Fruit fly (Drosophila melanogaster) ovary, adult (tissue): ENCODE data around the gene dsx.

Source experiments
- CG17801 ChIP-seq: fragments of 200-800 bp; optimal IDR thresholded peaks from 2 replicates; lab custom pipeline; 2019; ENCODE audit warnings: missing biosample characterization, mild to moderate bottlenecking, missing genetic modification characterization, moderate library complexity; ENCODE audit not compliant: partially characterized antibody

Gene dsx

dm6 chr3R:7963495-7964132, 3.6 kb downstream of the dsx start:
- TF ChIP-seq CG17801 = no peak

- no peak for TF ChIP-seq CG17801
Measured at dm6 chr3R:7962778-7963494, 4.3 kb downstream of the dsx start.

dm6 chr3R:7961348-7961747, 5.9 kb downstream of the dsx start:
- TF ChIP-seq CG17801 = no peak

DNA sequence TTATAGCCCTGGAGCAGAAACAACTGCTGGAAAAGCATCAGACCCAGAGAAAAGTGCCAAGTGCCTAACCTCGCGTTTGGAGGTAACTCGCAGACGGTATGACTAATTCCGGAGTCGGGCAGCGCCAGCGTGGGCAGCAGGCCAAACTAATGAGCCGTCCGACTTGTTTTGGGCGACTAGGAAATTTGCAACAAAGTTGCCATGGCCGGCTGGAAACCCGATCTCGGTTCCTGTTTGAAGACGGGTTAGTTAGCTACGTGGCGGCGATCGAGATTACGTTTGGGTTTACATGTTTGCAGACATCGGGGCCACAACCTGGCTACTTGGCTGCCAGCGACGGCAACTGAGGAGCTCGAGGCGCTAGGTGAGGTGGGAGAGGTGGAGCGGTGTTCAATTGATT, 10.2 kb downstream of the dsx start:
- TF ChIP-seq CG17801 = no peak

DNA sequence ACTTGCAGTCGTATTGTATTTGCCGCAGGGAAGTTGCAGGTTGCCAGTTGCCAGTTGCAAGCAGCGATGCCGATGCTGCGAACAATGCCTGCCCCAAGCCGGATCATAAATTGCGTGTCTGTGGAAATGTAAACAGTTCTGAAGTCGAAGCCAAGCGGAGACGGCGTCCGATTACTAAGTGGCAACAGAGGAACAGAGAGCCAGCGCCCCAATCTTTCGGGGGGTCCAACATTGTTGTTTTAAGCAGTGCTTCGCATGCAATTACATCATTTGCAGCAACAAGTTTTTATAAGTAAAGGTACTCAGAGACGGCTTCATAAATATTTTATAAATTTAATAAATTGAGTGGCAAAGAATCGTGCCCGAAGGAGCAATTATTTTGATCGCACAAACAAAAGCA, 12.7 kb downstream of the dsx start:
- no peak for TF ChIP-seq CG17801

DNA sequence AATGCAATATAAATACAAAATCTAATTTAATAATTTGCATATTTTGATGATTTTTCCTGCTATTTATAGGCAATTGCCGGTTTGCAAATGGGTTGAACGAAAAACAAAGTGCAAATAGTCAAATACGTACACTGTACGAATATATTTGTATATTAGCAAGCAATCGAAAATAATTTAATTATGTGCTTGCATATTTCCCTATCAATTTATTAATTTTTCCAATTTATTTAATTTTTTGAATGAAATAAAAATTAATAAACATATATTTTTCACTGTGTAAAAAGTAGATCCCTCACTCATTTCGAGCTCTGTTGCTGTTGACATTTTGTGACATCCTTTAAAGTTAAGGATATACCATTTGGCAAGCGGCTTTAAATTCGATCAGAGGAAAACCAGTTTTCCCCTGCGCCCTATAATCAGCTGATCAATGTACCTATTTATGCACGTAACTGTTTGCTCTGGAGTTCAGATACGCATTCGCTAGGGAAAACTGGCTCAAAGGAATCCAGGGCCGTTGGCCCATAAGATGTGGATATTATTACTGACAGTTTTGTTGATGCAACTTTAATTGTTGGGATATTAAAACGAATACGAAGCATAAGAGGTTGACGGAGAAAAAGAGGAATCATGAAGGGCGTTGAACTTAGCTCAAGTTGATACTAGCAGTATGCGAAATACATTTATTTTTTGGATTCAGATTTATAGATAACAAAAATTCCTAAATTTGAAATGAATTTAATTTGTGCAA, 14.0 kb downstream of the dsx start:
- TF ChIP-seq CG17801 = no peak

- no peak for TF ChIP-seq CG17801
Measured at dm6 chr3R:7950147-7950546, 17.1 kb downstream of the dsx start.

DNA sequence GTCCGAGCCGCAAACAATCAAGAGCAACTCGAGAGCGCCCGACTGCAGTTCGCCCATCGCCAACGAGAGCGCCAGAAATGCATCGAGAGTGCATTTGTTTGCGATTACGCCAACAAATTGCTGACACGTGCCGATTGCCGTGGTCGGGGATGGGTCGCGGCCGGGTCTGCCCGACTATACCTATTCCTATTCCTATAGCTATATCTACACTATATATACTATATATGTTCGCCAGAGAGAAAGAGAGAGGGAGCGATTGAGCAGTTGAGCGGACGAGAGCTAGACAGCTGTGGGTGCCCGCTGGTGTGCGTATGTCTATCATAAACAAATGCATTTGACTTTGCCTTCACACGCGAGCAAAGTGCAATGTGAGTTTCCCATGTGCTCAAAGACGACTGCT, 19.9 kb downstream of the dsx start:
- peak; percentile 47 for TF ChIP-seq CG17801

DNA sequence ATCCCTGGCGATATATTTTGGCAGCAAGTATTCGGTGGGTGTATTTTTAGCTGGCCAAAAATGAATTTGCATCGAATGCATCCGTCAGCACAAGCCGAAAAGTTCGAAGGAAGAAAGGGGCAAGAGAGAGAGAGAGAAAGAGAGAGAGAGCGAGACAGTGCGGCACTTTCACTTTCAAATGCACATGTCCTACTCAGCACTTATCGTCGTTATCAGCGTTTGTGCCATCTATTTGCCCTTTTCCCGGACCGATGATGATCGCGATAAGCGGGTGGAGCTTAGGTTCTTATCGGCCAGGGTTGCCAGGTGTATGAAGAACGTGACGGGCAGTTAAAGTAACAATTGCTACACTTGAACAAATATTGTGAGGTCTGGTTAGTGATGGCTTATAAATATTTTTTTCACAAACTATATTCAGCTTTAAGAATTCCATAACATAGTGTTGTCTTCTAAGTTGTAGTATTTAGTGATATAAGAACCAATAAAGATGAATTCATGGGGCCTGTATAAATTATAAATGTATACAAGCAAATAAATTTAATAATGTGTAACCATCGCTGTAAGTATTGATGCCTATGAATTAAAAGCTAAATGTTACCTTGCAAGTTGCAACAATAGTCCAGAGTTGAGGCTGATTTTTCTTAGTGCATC, 22.4 kb downstream of the dsx start:
- TF ChIP-seq CG17801 = no peak

- peak; percentile 7 for TF ChIP-seq CG17801
Measured at dm6 chr3R:7936786-7937363, 30.3 kb downstream of the dsx start.

DNA sequence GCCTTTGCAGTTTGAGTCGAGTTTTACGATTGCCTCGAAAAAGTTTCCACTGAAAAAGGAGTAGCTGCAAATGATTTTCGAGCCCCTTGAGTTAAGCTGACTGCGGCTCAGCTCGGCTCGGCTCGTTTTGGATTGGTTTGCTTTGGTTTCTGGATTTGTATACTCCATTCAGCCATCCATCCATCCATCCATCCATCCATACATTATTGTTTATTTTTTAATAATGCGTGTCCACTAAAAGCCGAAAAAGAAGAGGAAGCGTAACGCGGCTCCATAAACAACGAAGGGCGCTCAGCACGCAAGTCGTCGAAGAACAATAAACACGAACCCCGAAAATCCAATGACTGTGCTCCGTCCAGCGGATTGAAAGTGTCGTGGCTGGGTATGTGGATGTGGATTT, 40.9 kb downstream of the dsx start:
- TF ChIP-seq CG17801 = no peak

dm6 chr3R:7920196-7920595, 47.0 kb downstream of the dsx start, which contains the start of the genes CG10445 and lds:
Gene CG10445, minus strand, starts transcription at chr3R:7920299.
Gene lds, plus strand, starts transcription at chr3R:7920431.
- no peak for TF ChIP-seq CG17801

DNA sequence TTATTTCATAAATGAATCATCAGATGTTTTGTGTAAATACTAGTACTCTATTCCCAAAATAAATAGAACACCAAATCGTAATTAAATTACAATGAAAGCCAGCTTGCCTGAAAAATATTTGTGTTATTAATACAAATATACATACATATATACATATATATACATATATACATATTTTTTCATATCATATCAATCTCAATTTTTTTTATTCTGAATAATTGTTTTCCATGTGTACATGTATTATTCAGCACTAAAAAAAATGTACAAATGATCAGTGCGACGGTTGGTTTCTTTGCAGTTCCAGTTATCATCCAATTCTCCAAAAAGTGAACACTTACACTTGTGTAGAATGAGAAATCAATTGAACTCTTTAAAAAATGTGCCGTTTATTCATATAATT, 53.7 kb downstream of the dsx start, which contains the start of gene kipf:
TSS of gene kipf (plus strand) at position 301 of the 400 bp plus-strand sequence.
- TF ChIP-seq CG17801 = no peak

DNA sequence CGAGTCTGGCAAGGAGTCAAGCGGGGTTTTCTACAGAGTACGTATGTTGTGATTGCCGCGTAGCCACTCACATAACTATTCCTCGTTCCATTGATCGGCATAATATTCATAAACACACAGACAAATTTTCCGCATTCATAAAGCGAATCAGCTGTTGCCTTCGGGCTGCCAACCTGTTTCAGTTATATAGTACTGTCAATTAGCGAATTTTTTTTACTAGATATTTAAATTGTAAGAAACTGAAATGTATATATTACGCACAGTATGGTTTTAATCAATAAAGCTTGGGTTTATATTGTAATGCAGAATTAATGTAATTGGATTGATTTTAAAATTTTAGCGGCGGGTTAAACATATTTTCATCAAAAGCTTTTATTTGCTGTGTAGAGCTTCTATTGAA, 54.1 kb downstream of the dsx start, which contains the start of gene Rfk:
TSS of gene Rfk (minus strand) at position 152 of the 400 bp plus-strand sequence.
- peak; percentile 23 for TF ChIP-seq CG17801

DNA sequence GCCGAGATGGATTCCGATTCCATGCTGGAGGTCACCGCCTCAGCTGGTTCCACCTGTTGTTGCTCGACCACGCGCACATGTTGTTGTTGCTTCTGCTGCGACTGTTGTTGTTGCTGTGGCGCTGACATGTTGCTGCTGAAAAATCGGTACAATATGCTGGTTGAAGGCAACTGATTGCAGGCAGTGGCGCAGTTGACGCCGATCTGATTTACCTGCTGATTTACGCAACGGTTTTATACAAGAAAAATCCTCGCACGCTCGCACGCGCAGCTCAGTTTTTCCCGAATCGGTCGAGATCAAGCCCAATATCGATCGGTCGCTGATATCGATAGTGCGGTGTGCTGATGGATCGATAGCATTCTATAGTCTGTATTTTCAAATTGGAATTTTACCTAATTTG, 55.7 kb downstream of the dsx start, which contains the start of gene Prat:
TSS of gene Prat (minus strand) at position 298 of the 400 bp plus-strand sequence.
- TF ChIP-seq CG17801 = no peak

- no peak for TF ChIP-seq CG17801
Measured at dm6 chr3R:7907311-7907710, 59.9 kb downstream of the dsx start, which contains the start of the genes Taf7 and EMC1. Gene Taf7, plus strand, starts transcription at chr3R:7907333. Gene EMC1, minus strand, starts transcription at chr3R:7907363.
